Worm (Caenorhabditis elegans): Measurements from ENCODE around the gene ZK836.3.

- TF ChIP-seq D1046.2 (GFP tag; IDR thresholded peaks at IDR 0.05): no peak
- no peak for TF ChIP-seq php-3 (GFP tag; IDR thresholded peaks at IDR 0.05)
- TF ChIP-seq madf-9 (GFP tag; conservative IDR thresholded peaks at IDR 0.05): no peak
- TF ChIP-seq spr-3 (GFP tag; optimal IDR thresholded peaks at IDR 0.05): no peak
- no peak for TF ChIP-seq T26A8.4 (GFP tag; IDR thresholded peaks at IDR 0.05)
- no peak for TF ChIP-seq egl-43 (GFP tag; IDR thresholded peaks at IDR 0.05)
- TF ChIP-seq ztf-11 (tag; optimal IDR thresholded peaks at IDR 0.05): no peak
- TF ChIP-seq lin-13 (GFP tag; optimal IDR thresholded peaks at IDR 0.05): no peak
- no peak for TF ChIP-seq nhr-41 (GFP tag; IDR thresholded peaks at IDR 0.05)
- no peak for TF ChIP-seq fkh-10 (GFP tag; optimal IDR thresholded peaks at IDR 0.05)
- no peak for TF ChIP-seq nhr-102 (tag; optimal IDR thresholded peaks at IDR 0.05)
Measured at ce11 chrV:12234293-12235004, 38.7 kb upstream of the ZK836.3 start, which contains the start of gene myo-3.
